Fruit fly (Drosophila melanogaster) whole organism, embryonic: Measurements from ENCODE around the gene CG43088.
A peak's percentile ranks its signal among the peaks of the same experiment; 100 is the strongest.

Source experiments
- CG10209 ChIP-seq: fragments of 200-800 bp; sonication (Bioruptor generic); optimal IDR thresholded peaks from 3 replicates; lab custom pipeline; 2017; ENCODE audit warnings: missing biosample characterization, mild to moderate bottlenecking, missing genetic modification characterization, missing genetic modification reagents
- CG10431 ChIP-seq: fragments of 200-800 bp; sonication (Bioruptor generic); optimal IDR thresholded peaks from 3 replicates; lab custom pipeline; 2018; ENCODE audit warnings: missing biosample characterization, mild to moderate bottlenecking, missing genetic modification characterization
- CG11085 ChIP-seq: fragments of 200-800 bp; sonication (Bioruptor generic); IDR thresholded peaks from 2 replicates; pipeline ENCODE4 v1.3.6; 2022; ENCODE audit warnings: missing biosample characterization, missing genetic modification characterization
- CG11560 ChIP-seq: fragments of 200-800 bp; sonication (Bioruptor generic); IDR thresholded peaks from 3 replicates; pipeline ENCODE4 v1.3.6; 2022; ENCODE audit warnings: missing biosample characterization, missing genetic modification characterization
- CG11695 ChIP-seq: fragments of 200-800 bp; sonication (Bioruptor generic); IDR thresholded peaks from 3 replicates; pipeline ENCODE4 v1.3.6; 2022; ENCODE audit warnings: missing biosample characterization, missing genetic modification characterization
- CG15073 ChIP-seq: fragments of 200-800 bp; sonication (Bioruptor generic); optimal IDR thresholded peaks from 2 replicates; lab custom pipeline; 2016; ENCODE audit warnings: missing biosample characterization, missing genetic modification characterization
- CG1602 ChIP-seq: fragments of 200-800 bp; sonication (Bioruptor generic); optimal IDR thresholded peaks from 3 replicates; lab custom pipeline; 2016; ENCODE audit warnings: missing biosample characterization, missing genetic modification characterization
- CG17328 ChIP-seq: fragments of 200-800 bp; sonication (Bioruptor generic); IDR thresholded peaks from 2 replicates; pipeline ENCODE4 v1.3.6; 2022; ENCODE audit warnings: missing biosample characterization, missing genetic modification characterization
- CG17385 ChIP-seq: fragments of 200-800 bp; sonication (Bioruptor generic); optimal IDR thresholded peaks from 3 replicates; lab custom pipeline; 2018; ENCODE audit warnings: missing biosample characterization, mild to moderate bottlenecking, missing genetic modification characterization
- CG18599 ChIP-seq: fragments of 200-800 bp; sonication (Bioruptor generic); optimal IDR thresholded peaks from 3 replicates; lab custom pipeline; 2017; ENCODE audit warnings: missing biosample characterization, missing genetic modification characterization, mild to moderate bottlenecking, moderate library complexity, missing genetic modification reagents
- CG2202 ChIP-seq: fragments of 200-800 bp; sonication (Bioruptor generic); optimal IDR thresholded peaks from 2 replicates; lab custom pipeline; 2018; ENCODE audit warnings: missing biosample characterization, mild to moderate bottlenecking, missing genetic modification characterization
- CG30431 ChIP-seq: fragments of 200-800 bp; sonication (Bioruptor generic); optimal IDR thresholded peaks from 2 replicates; lab custom pipeline; 2017; ENCODE audit warnings: missing biosample characterization, missing genetic modification characterization
- CG31224 ChIP-seq: fragments of 200-800 bp; sonication (Bioruptor generic); IDR thresholded peaks from 2 replicates; pipeline ENCODE4 v1.3.6; 2022; ENCODE audit warnings: missing biosample characterization, missing genetic modification characterization
- CG33557 ChIP-seq: fragments of 200-800 bp; sonication (Bioruptor generic); optimal IDR thresholded peaks from 2 replicates; lab custom pipeline; 2019; ENCODE audit warnings: missing biosample characterization, mild to moderate bottlenecking, missing genetic modification characterization, moderate library complexity
- CG4820 ChIP-seq: fragments of 200-800 bp; sonication (Bioruptor generic); optimal IDR thresholded peaks from 3 replicates; lab custom pipeline; 2016; ENCODE audit warnings: missing biosample characterization, missing genetic modification characterization
- CG7372 ChIP-seq: fragments of 200-800 bp; sonication (Bioruptor generic); IDR thresholded peaks from 2 replicates; pipeline ENCODE4 v1.3.6; 2022; ENCODE audit warnings: missing biosample characterization, missing genetic modification characterization
- CG7839 ChIP-seq: fragments of 200-800 bp; sonication (Bioruptor generic); optimal IDR thresholded peaks from 3 replicates; lab custom pipeline; 2018; ENCODE audit warnings: missing biosample characterization, mild to moderate bottlenecking, missing genetic modification characterization, moderate library complexity
- CG9876 ChIP-seq: fragments of 200-800 bp; sonication (Bioruptor generic); optimal IDR thresholded peaks from 2 replicates; lab custom pipeline; 2016; ENCODE audit warnings: missing biosample characterization, missing genetic modification characterization
- CTCF ChIP-seq: fragments of 200-800 bp; sonication (Bioruptor generic); optimal IDR thresholded peaks from 2 replicates; lab custom pipeline; 2017; ENCODE audit warnings: missing biosample characterization, mild to moderate bottlenecking, missing genetic modification characterization, moderate library complexity
- Chrac-16 ChIP-seq: fragments of 200-800 bp; sonication (Bioruptor generic); optimal IDR thresholded peaks from 3 replicates; lab custom pipeline; 2016; ENCODE audit warnings: missing biosample characterization, missing genetic modification characterization
- Dek ChIP-seq: fragments of 200-800 bp; sonication (Bioruptor generic); optimal IDR thresholded peaks from 3 replicates; lab custom pipeline; 2019; ENCODE audit warnings: missing biosample characterization, mild to moderate bottlenecking, missing genetic modification characterization, moderate library complexity
- Gug ChIP-seq: fragments of 200-800 bp; sonication (Bioruptor generic); IDR thresholded peaks from 4 replicates; pipeline ENCODE4 v1.3.6; 2022; ENCODE audit warnings: missing biosample characterization, missing genetic modification characterization
- H15 ChIP-seq: fragments of 200-800 bp; sonication (Bioruptor generic); IDR thresholded peaks from 3 replicates; pipeline ENCODE4 v1.3.6; 2022; ENCODE audit warnings: missing biosample characterization, missing genetic modification characterization
- HLH3B ChIP-seq: fragments of 200-800 bp; sonication (Bioruptor generic); IDR thresholded peaks from 2 replicates; pipeline ENCODE4 v1.3.6; 2022; ENCODE audit warnings: missing biosample characterization, missing genetic modification characterization
- Jarid2 ChIP-seq: fragments of 200-800 bp; sonication (Bioruptor generic); optimal IDR thresholded peaks from 3 replicates; lab custom pipeline; 2017; ENCODE audit warnings: mild to moderate bottlenecking, missing biosample characterization, missing genetic modification reagents, missing genetic modification characterization
- Lim3 ChIP-seq: fragments of 200-800 bp; sonication (Bioruptor generic); IDR thresholded peaks from 2 replicates; pipeline ENCODE4 v1.3.6; 2022; ENCODE audit warnings: missing biosample characterization, missing genetic modification characterization
- Meics ChIP-seq: fragments of 200-800 bp; sonication (Bioruptor generic); optimal IDR thresholded peaks from 2 replicates; lab custom pipeline; 2017; ENCODE audit warnings: missing biosample characterization, mild to moderate bottlenecking, missing genetic modification characterization
- NfI ChIP-seq: fragments of 200-800 bp; sonication (Bioruptor generic); optimal IDR thresholded peaks from 3 replicates; lab custom pipeline; 2018; ENCODE audit warnings: missing biosample characterization, mild to moderate bottlenecking, missing genetic modification characterization, moderate library complexity
- Optix ChIP-seq: fragments of 200-800 bp; sonication (Bioruptor generic); IDR thresholded peaks from 3 replicates; pipeline ENCODE4 v1.3.6; 2022; ENCODE audit warnings: missing biosample characterization, missing genetic modification characterization
- Sry-δ ChIP-seq: fragments of 200-800 bp; sonication (Bioruptor generic); optimal IDR thresholded peaks from 2 replicates; lab custom pipeline; 2016; ENCODE audit warnings: missing biosample characterization, missing genetic modification characterization
- Usf ChIP-seq: fragments of 200-800 bp; sonication (Bioruptor generic); optimal IDR thresholded peaks from 2 replicates; lab custom pipeline; 2017; ENCODE audit warnings: missing genotype, missing biosample characterization, missing genetic modification characterization
- YL-1 ChIP-seq: fragments of 200-800 bp; sonication (Bioruptor generic); optimal IDR thresholded peaks from 3 replicates; lab custom pipeline; 2017; ENCODE audit warnings: missing biosample characterization, mild to moderate bottlenecking, missing genetic modification characterization
- al ChIP-seq: fragments of 200-800 bp; sonication (Bioruptor generic); IDR thresholded peaks from 2 replicates; pipeline ENCODE4 v1.3.6; 2022; ENCODE audit warnings: missing biosample characterization, missing genetic modification characterization
- chm ChIP-seq: fragments of 200-800 bp; sonication (Bioruptor generic); IDR thresholded peaks from 2 replicates; pipeline ENCODE4 v1.3.6; 2022; ENCODE audit warnings: missing biosample characterization, missing genetic modification characterization
- h ChIP-seq: fragments of >200 bp; optimal IDR thresholded peaks from 2 replicates; lab custom pipeline; 2017
- onecut ChIP-seq: fragments of 200-800 bp; sonication (Bioruptor generic); IDR thresholded peaks from 2 replicates; pipeline ENCODE4 v1.3.6; 2022; ENCODE audit warnings: missing biosample characterization, missing genetic modification characterization
- org-1 ChIP-seq: fragments of 200-800 bp; sonication (Bioruptor generic); optimal IDR thresholded peaks from 2 replicates; lab custom pipeline; 2017; ENCODE audit warnings: missing biosample characterization, missing genetic modification characterization
- phol ChIP-seq: fragments of 200-800 bp; sonication (Bioruptor generic); optimal IDR thresholded peaks from 3 replicates; lab custom pipeline; 2018; ENCODE audit warnings: missing biosample characterization, mild to moderate bottlenecking, missing genetic modification characterization, moderate library complexity
- pum ChIP-seq: fragments of 200-800 bp; sonication (Bioruptor generic); optimal IDR thresholded peaks from 2 replicates; lab custom pipeline; 2016; ENCODE audit warnings: missing biosample characterization, missing genetic modification characterization
- schlank ChIP-seq: fragments of 200-800 bp; sonication (Bioruptor generic); optimal IDR thresholded peaks from 2 replicates; lab custom pipeline; 2018; ENCODE audit warnings: missing biosample characterization, mild to moderate bottlenecking, missing genetic modification characterization
- sna ChIP-seq: fragments of 200-800 bp; sonication (Bioruptor generic); IDR thresholded peaks from 2 replicates; pipeline ENCODE4 v1.3.6; 2022; ENCODE audit warnings: missing biosample characterization, missing genetic modification characterization; ENCODE audit not compliant: partially characterized antibody
- tin ChIP-seq: fragments of 200-800 bp; sonication (Bioruptor generic); optimal IDR thresholded peaks from 3 replicates; lab custom pipeline; 2016; ENCODE audit warnings: missing biosample characterization, missing genetic modification characterization
- tll ChIP-seq, 2 experiments: fragments of 200-800 bp in 1 of 2; fragments of >200 bp in 1 of 2; sonication (Bioruptor generic) in 1 of 2; optimal IDR thresholded peaks; 2 replicates each; lab custom pipeline; 2017 to 2019; ENCODE audit warnings: missing biosample characterization in 2 of 2, missing genetic modification characterization in 2 of 2, mild to moderate bottlenecking in 1 of 2, moderate library complexity in 1 of 2
- toy ChIP-seq: fragments of 200-800 bp; sonication (Bioruptor generic); IDR thresholded peaks from 2 replicates; pipeline ENCODE4 v1.3.6; 2022; ENCODE audit warnings: missing biosample characterization, missing genetic modification characterization
- wor ChIP-seq: fragments of 200-800 bp; sonication (Bioruptor generic); IDR thresholded peaks from 2 replicates; pipeline ENCODE4 v1.3.6; 2022; ENCODE audit warnings: missing biosample characterization, missing genetic modification characterization
- z ChIP-seq: fragments of 200-800 bp; sonication (Bioruptor generic); IDR thresholded peaks from 3 replicates; pipeline ENCODE4 v1.3.6; 2022; ENCODE audit warnings: missing biosample characterization, missing genetic modification characterization
- zen ChIP-seq: fragments of 200-800 bp; sonication (Bioruptor generic); optimal IDR thresholded peaks from 3 replicates; lab custom pipeline; 2018; ENCODE audit warnings: missing biosample characterization, mild to moderate bottlenecking, missing genetic modification characterization, moderate library complexity

The CG43088 gene

dm6 chrX:14689108-14689507 is 13.1 kb upstream of the CG43088 start (continued):
- TF ChIP-seq CG7839 (tag; lab: Kevin White, UChicago) = peak; percentile 83
- no peak for TF ChIP-seq CG2202 (tag; lab: Kevin White, UChicago)
- no peak for TF ChIP-seq CG31224 (GFP tag; lab: Robert Waterston, UW)
- no peak for TF ChIP-seq al
- TF ChIP-seq Optix (GFP tag; lab: Robert Waterston, UW) = peak; percentile 65; the same call in 2 of the 3 replicates

DNA sequence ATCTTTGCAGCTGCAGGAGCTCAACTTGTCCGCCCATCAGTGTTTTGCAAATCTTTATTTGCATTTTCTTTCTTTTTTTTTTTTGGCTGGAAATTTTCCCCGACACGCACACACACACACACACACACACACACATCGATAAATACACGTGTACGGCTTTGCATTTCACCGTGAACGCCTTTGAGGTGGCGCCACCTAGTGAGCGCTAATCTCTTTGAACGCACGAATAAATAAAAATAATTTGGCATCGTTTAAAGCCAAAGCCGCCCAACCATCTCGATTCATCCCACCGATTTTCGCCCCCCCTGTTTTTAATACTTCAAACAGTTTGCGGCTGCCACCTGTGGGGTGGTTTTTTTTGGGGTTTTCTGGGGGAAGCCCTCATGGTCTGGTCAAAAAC is 10.3 kb downstream of the CG43088 start:
- TF ChIP-seq onecut (GFP tag; lab: Robert Waterston, UW) = no peak
- TF ChIP-seq z (GFP tag; lab: Robert Waterston, UW) = no peak
- TF ChIP-seq YL-1 (GFP tag; lab: Kevin White, UChicago) = no peak
- TF ChIP-seq sna = no peak
- TF ChIP-seq CG10209 = no peak
- no peak for TF ChIP-seq Meics (GFP tag; lab: Kevin White, UChicago)
- peak; percentile 78 for TF ChIP-seq CTCF (GFP tag; lab: Kevin White, UChicago)
- TF ChIP-seq chm (GFP tag; lab: Robert Waterston, UW) = no peak

- peak; percentile 71 for TF ChIP-seq CTCF (GFP tag; lab: Kevin White, UChicago)
- no peak for TF ChIP-seq CG15073 (GFP tag; lab: Kevin White, UChicago)
Measured at dm6 chrX:14715180-14715579, 13.0 kb downstream of the CG43088 start.

DNA sequence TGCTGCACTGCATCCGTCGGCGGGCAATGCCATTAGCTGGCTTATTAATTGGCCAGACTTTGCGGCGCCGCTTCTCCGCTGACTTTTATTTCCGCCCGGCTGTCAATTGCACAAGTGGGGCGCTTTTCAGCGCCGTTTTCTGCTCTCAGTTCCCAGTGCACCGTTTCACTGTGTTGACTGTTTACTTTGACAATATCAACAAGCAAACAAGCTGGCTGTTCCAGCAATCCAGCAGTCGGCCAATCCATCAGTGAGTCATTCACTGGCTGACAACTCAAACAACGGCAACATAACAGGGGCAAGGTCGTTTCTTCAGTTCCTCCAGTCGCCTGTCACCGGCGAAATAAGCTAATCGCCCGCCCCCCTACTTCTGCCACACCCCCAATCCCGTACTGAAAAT is 15.1 kb downstream of the CG43088 start:
- TF ChIP-seq CG4820 (peak; percentile 64), Chrac-16 (peak; percentile 0), CG17328 (GFP tag; lab: Robert Waterston, UW) (peak; percentile 62), Dek (tag; lab: Kevin White, UChicago) (peak; percentile 64), schlank (peak; percentile 71), CG1602 (GFP tag; lab: Kevin White, UChicago) (peak; percentile 36), H15 (peak; percentile 72), CG11695 (peak; percentile 82; the same call in 2 of the 3 replicates), wor (peak; percentile 19; the same call in 1 of the 2 replicates), pum (GFP tag; lab: Kevin White, UChicago) (peak; percentile 67), org-1 (GFP tag; lab: Kevin White, UChicago) (peak; percentile 88), CG17385 (GFP tag; lab: Kevin White, UChicago) (peak; percentile 70), Gug (GFP tag; lab: Robert Waterston, UW) (no peak; the same call in 3 of the 4 replicates), CG7372 (GFP tag; lab: Robert Waterston, UW) (peak; percentile 30; the same call in 1 of the 2 replicates), CG11560 (tag; lab: Robert Waterston, UW) (0 out of 3 replicates have a peak, but pooled peaks have one; percentile 14), CG10431 (GFP tag; lab: Kevin White, UChicago) (peak; percentile 71), phol (peak; percentile 8), CG11085 (GFP tag; lab: Robert Waterston, UW) (peak; percentile 71; the same call in 1 of the 2 replicates), toy (GFP tag; lab: Robert Waterston, UW) (no peak), CG33557 (GFP tag; lab: Kevin White, UChicago) (peak; percentile 71), Lim3 (GFP tag; lab: Robert Waterston, UW) (no peak), Jarid2 (GFP tag; lab: Kevin White, UChicago) (peak; percentile 70), NfI (GFP tag; lab: Kevin White, UChicago) (peak; percentile 72), tin (peak; percentile 52), CG18599 (peak; percentile 89), HLH3B (GFP tag; lab: Robert Waterston, UW) (peak; percentile 78), Usf (GFP tag; lab: Kevin White, UChicago) (no peak), tll (GFP tag; optimal IDR thresholded peaks at IDR 0.05; lab: Kevin White, UChicago) (no peak), h (no peak), CG9876 (peak; percentile 42), CG30431 (peak; percentile 63), zen (peak; percentile 16), Sry-δ (peak; percentile 44)
